Fruit fly (Drosophila melanogaster) whole organism, embryonic: ENCODE results near the gene CG34461.
A peak's percentile ranks its signal among the peaks of the same experiment; 100 is the strongest.

Experiments
- Aef1 ChIP-seq: fragments of 200-800 bp; sonication (Bioruptor generic); IDR thresholded peaks from 3 replicates; pipeline ENCODE4 v1.3.6; 2022; ENCODE audit warnings: missing biosample characterization, missing genetic modification characterization
- Bgb ChIP-seq: fragments of 200-800 bp; sonication (Bioruptor generic); IDR thresholded peaks from 2 replicates; pipeline ENCODE4 v1.3.6; 2022; ENCODE audit warnings: missing biosample characterization, missing genetic modification characterization; ENCODE audit not compliant: partially characterized antibody
- CG10431 ChIP-seq: fragments of 200-800 bp; sonication (Bioruptor generic); optimal IDR thresholded peaks from 3 replicates; lab custom pipeline; 2018; ENCODE audit warnings: missing biosample characterization, mild to moderate bottlenecking, missing genetic modification characterization
- CG11723 ChIP-seq: fragments of 200-800 bp; sonication (Bioruptor generic); optimal IDR thresholded peaks from 2 replicates; lab custom pipeline; 2017; ENCODE audit warnings: missing biosample characterization, mild to moderate bottlenecking, missing genetic modification characterization
- CG12104 ChIP-seq: fragments of 200-800 bp; sonication (Bioruptor generic); optimal IDR thresholded peaks from 3 replicates; lab custom pipeline; 2016; ENCODE audit warnings: missing biosample characterization, missing genetic modification characterization
- CG12391 ChIP-seq: fragments of 200-800 bp; sonication (Bioruptor generic); optimal IDR thresholded peaks from 3 replicates; lab custom pipeline; 2018; ENCODE audit warnings: missing biosample characterization, mild to moderate bottlenecking, missing genetic modification characterization, moderate library complexity
- CG12942 ChIP-seq: fragments of 200-800 bp; sonication (Bioruptor generic); optimal IDR thresholded peaks from 3 replicates; lab custom pipeline; 2016; ENCODE audit warnings: missing biosample characterization, missing genetic modification characterization
- CG15479 ChIP-seq: fragments of 200-800 bp; sonication (Bioruptor generic); optimal IDR thresholded peaks from 3 replicates; lab custom pipeline; 2019; ENCODE audit warnings: missing biosample characterization, mild to moderate bottlenecking, missing genetic modification characterization, moderate library complexity
- CG15601 ChIP-seq: fragments of 200-800 bp; sonication (Bioruptor generic); optimal IDR thresholded peaks from 3 replicates; lab custom pipeline; 2019; ENCODE audit warnings: missing biosample characterization, mild to moderate bottlenecking, missing genetic modification characterization, moderate library complexity
- CG17186 ChIP-seq: fragments of 200-800 bp; sonication (Bioruptor generic); optimal IDR thresholded peaks from 3 replicates; lab custom pipeline; 2017; ENCODE audit warnings: missing biosample characterization, missing genetic modification reagents, missing genetic modification characterization
- CG17361 ChIP-seq: fragments of 200-800 bp; sonication (Bioruptor generic); IDR thresholded peaks from 3 replicates; pipeline ENCODE4 v1.3.6; 2022; ENCODE audit warnings: missing biosample characterization, missing genetic modification characterization
- CG17829 ChIP-seq: fragments of 200-800 bp; optimal IDR thresholded peaks from 2 replicates; lab custom pipeline; 2019; ENCODE audit warnings: missing biosample characterization, mild to moderate bottlenecking, missing genetic modification characterization, moderate library complexity
- CG2889 ChIP-seq: fragments of 200-800 bp; sonication (Bioruptor generic); IDR thresholded peaks from 3 replicates; pipeline ENCODE4 v1.3.6; 2022; ENCODE audit warnings: missing biosample characterization, missing genetic modification characterization
- CG31441 ChIP-seq: fragments of 200-800 bp; sonication (Bioruptor generic); IDR thresholded peaks from 2 replicates; pipeline ENCODE4 v1.3.6; 2022; ENCODE audit warnings: missing biosample characterization, missing genetic modification characterization
- CG3163 ChIP-seq: fragments of 200-800 bp; sonication (Bioruptor generic); optimal IDR thresholded peaks from 3 replicates; lab custom pipeline; 2016; ENCODE audit warnings: missing biosample characterization, missing genetic modification characterization
- CG3281 ChIP-seq: fragments of 200-800 bp; sonication (Bioruptor generic); optimal IDR thresholded peaks from 3 replicates; lab custom pipeline; 2017; ENCODE audit warnings: missing biosample characterization, mild to moderate bottlenecking, missing genetic modification characterization
- CG4328 ChIP-seq: fragments of 200-800 bp; sonication (Bioruptor generic); optimal IDR thresholded peaks from 3 replicates; lab custom pipeline; 2017; ENCODE audit warnings: missing biosample characterization, missing genetic modification reagents, missing genetic modification characterization
- CG5953 ChIP-seq: fragments of 200-800 bp; sonication (Bioruptor generic); IDR thresholded peaks from 2 replicates; pipeline ENCODE4 v1.3.6; 2022; ENCODE audit warnings: missing biosample characterization, missing genetic modification characterization
- CG6791 ChIP-seq: fragments of 200-800 bp; sonication (Bioruptor generic); IDR thresholded peaks from 3 replicates; pipeline ENCODE4 v1.3.6; 2022; ENCODE audit warnings: missing biosample characterization, missing genetic modification characterization; ENCODE audit not compliant: partially characterized antibody
- CG7556 ChIP-seq: fragments of 200-800 bp; sonication (Bioruptor generic); optimal IDR thresholded peaks from 2 replicates; lab custom pipeline; 2017; ENCODE audit warnings: missing biosample characterization, mild to moderate bottlenecking, missing genetic modification characterization
- CG8359 ChIP-seq: fragments of 200-800 bp; sonication (Bioruptor generic); optimal IDR thresholded peaks from 2 replicates; lab custom pipeline; 2017; ENCODE audit warnings: missing biosample characterization, mild to moderate bottlenecking, missing genetic modification characterization, borderline replicate concordance
- CG9727 ChIP-seq: fragments of 200-800 bp; sonication (Bioruptor generic); optimal IDR thresholded peaks from 3 replicates; lab custom pipeline; 2017; ENCODE audit warnings: missing biosample characterization, mild to moderate bottlenecking, missing genetic modification characterization
- CoRest ChIP-seq: fragments of 200-800 bp; sonication (Bioruptor generic); optimal IDR thresholded peaks from 3 replicates; lab custom pipeline; 2018; ENCODE audit warnings: missing biosample characterization, mild to moderate bottlenecking, missing genetic modification characterization, moderate library complexity
- D19B ChIP-seq: fragments of 200-800 bp; sonication (Bioruptor generic); optimal IDR thresholded peaks from 2 replicates; lab custom pipeline; 2017; ENCODE audit warnings: missing biosample characterization, mild to moderate bottlenecking, missing genetic modification characterization
- Dfd ChIP-seq, 2 experiments: fragments of >200 bp; optimal IDR thresholded peaks; 2 replicates each; lab custom pipeline; 2017; ENCODE audit warnings: missing biosample characterization in 2 of 2, missing genetic modification characterization in 2 of 2
- Elba2 ChIP-seq: fragments of 200-800 bp; sonication (Bioruptor generic); optimal IDR thresholded peaks from 3 replicates; lab custom pipeline; 2016; ENCODE audit warnings: missing biosample characterization, missing genetic modification characterization
- Ets97D ChIP-seq: fragments of 200-800 bp; sonication (Bioruptor generic); optimal IDR thresholded peaks from 3 replicates; lab custom pipeline; 2016; ENCODE audit warnings: missing biosample characterization, missing genetic modification characterization
- H2.0 ChIP-seq: fragments of 200-800 bp; sonication (Bioruptor generic); IDR thresholded peaks from 2 replicates; pipeline ENCODE4 v1.3.6; 2022; ENCODE audit warnings: missing biosample characterization, missing genetic modification characterization
- Lpt ChIP-seq: fragments of >200 bp; optimal IDR thresholded peaks from 2 replicates; lab custom pipeline; 2018; ENCODE audit warnings: missing biosample characterization, missing genetic modification characterization
- Myb ChIP-seq: fragments of 200-800 bp; sonication (Bioruptor generic); optimal IDR thresholded peaks from 2 replicates; lab custom pipeline; 2016; ENCODE audit warnings: missing biosample characterization, missing genetic modification characterization
- NK7.1 ChIP-seq: fragments of 200-800 bp; sonication (Bioruptor generic); optimal IDR thresholded peaks from 3 replicates; lab custom pipeline; 2016; ENCODE audit warnings: missing biosample characterization, missing genetic modification characterization
- Poxn ChIP-seq: fragments of 200-800 bp; sonication (Bioruptor generic); IDR thresholded peaks from 2 replicates; pipeline ENCODE4 v1.3.6; 2022; ENCODE audit warnings: missing biosample characterization, missing genetic modification characterization
- Rx ChIP-seq: fragments of 200-800 bp; sonication (Bioruptor generic); IDR thresholded peaks from 2 replicates; pipeline ENCODE4 v1.3.6; 2022; ENCODE audit warnings: missing biosample characterization, missing genetic modification characterization
- ase ChIP-seq: fragments of 200-800 bp; sonication (Bioruptor generic); IDR thresholded peaks from 3 replicates; pipeline ENCODE4 v1.3.6; 2022; ENCODE audit warnings: missing biosample characterization, missing genetic modification characterization
- ato ChIP-seq: fragments of 200-800 bp; sonication (Bioruptor generic); IDR thresholded peaks from 2 replicates; pipeline ENCODE4 v1.3.6; 2022; ENCODE audit warnings: missing biosample characterization, missing genetic modification characterization; ENCODE audit not compliant: partially characterized antibody
- en ChIP-seq: fragments of 200-800 bp; sonication (Bioruptor generic); optimal IDR thresholded peaks from 2 replicates; lab custom pipeline; 2016; ENCODE audit warnings: missing biosample characterization, missing genetic modification characterization
- gce ChIP-seq: fragments of 200-800 bp; sonication (Bioruptor generic); IDR thresholded peaks from 3 replicates; pipeline ENCODE4 v1.3.6; 2022; ENCODE audit warnings: missing biosample characterization, missing genetic modification characterization
- hbn ChIP-seq: fragments of 200-800 bp; sonication (Bioruptor generic); IDR thresholded peaks from 2 replicates; pipeline ENCODE4 v1.3.6; 2022; ENCODE audit warnings: missing biosample characterization, missing genetic modification characterization; ENCODE audit not compliant: partially characterized antibody
- jigr1 ChIP-seq: fragments of 200-800 bp; sonication (Bioruptor generic); IDR thresholded peaks from 3 replicates; pipeline ENCODE4 v1.3.6; 2022; ENCODE audit warnings: missing biosample characterization, missing genetic modification characterization
- onecut ChIP-seq: fragments of 200-800 bp; sonication (Bioruptor generic); IDR thresholded peaks from 2 replicates; pipeline ENCODE4 v1.3.6; 2022; ENCODE audit warnings: missing biosample characterization, missing genetic modification characterization
- p53 ChIP-seq: fragments of 200-800 bp; sonication (Bioruptor generic); optimal IDR thresholded peaks from 2 replicates; lab custom pipeline; 2016; ENCODE audit warnings: missing biosample characterization, missing genetic modification characterization
- pho ChIP-seq: fragments of 200-800 bp; sonication (Bioruptor generic); optimal IDR thresholded peaks from 2 replicates; lab custom pipeline; 2016; ENCODE audit warnings: missing biosample characterization, missing genetic modification characterization
- phol ChIP-seq: fragments of 200-800 bp; sonication (Bioruptor generic); optimal IDR thresholded peaks from 3 replicates; lab custom pipeline; 2018; ENCODE audit warnings: missing biosample characterization, mild to moderate bottlenecking, missing genetic modification characterization, moderate library complexity
- ranshi ChIP-seq: fragments of 200-800 bp; sonication (Bioruptor generic); IDR thresholded peaks from 2 replicates; pipeline ENCODE4 v1.3.6; 2022; ENCODE audit warnings: missing biosample characterization, missing genetic modification characterization
- stwl ChIP-seq: fragments of 200-800 bp; sonication (Bioruptor generic); optimal IDR thresholded peaks from 3 replicates; lab custom pipeline; 2018; ENCODE audit warnings: missing biosample characterization, mild to moderate bottlenecking, missing genetic modification characterization, moderate library complexity
- tin ChIP-seq: fragments of 200-800 bp; sonication (Bioruptor generic); optimal IDR thresholded peaks from 3 replicates; lab custom pipeline; 2016; ENCODE audit warnings: missing biosample characterization, missing genetic modification characterization
- tup ChIP-seq: fragments of 200-800 bp; sonication (Bioruptor generic); optimal IDR thresholded peaks from 2 replicates; lab custom pipeline; 2016; ENCODE audit warnings: missing biosample characterization, mild to moderate bottlenecking, missing genetic modification characterization, moderate library complexity
- tx ChIP-seq: fragments of 200-800 bp; sonication (Bioruptor generic); optimal IDR thresholded peaks from 2 replicates; lab custom pipeline; 2016; ENCODE audit warnings: missing biosample characterization, missing genetic modification characterization
- vvl ChIP-seq: fragments of 200-800 bp; sonication (Bioruptor generic); IDR thresholded peaks from 2 replicates; pipeline ENCODE4 v1.3.6; 2022; ENCODE audit warnings: missing biosample characterization, missing genetic modification characterization

Gene CG34461

DNA sequence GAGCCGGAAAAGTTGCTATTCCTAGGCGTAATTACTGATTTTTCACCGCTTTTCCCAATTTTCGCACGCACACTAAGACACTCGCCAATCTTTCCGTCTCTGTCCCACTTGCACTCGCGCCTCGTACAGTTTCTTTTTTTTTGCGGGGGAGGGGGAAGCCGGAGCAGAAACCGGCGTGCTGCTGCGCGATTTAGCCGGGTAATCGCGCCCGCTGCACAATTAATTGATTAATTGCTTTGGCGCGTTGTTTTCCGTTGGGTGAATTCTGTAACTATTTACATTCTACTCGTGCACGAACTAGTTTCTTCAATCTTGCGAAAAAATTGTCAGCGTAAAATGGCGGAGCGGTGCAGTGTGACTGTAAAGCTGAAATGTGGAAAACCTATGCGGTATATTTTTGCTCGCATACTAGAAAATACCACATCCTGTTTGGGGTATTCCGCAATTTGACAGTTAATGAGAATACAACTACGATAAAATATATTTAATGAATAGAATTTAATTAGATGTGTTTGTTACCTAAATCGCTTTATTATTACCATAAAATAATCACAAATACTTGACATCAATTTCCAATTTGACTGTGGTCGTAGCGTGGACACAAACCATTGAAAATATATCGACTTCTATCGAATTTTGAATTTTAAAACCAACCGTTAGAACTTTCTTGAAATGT is 10.4 kb upstream of the CG34461 start, which contains the start of gene Cpsf6 (continued):
- TF ChIP-seq CG15479 (GFP tag; lab: Kevin White, UChicago): peak; percentile 13
- TF ChIP-seq CG12104 (GFP tag; lab: Kevin White, UChicago): peak; percentile 47
- TF ChIP-seq NK7.1 (GFP tag; lab: Kevin White, UChicago): no peak
- peak; percentile 42 for TF ChIP-seq CG4328 (GFP tag; lab: Kevin White, UChicago)
- TF ChIP-seq stwl (tag; lab: Kevin White, UChicago): peak; percentile 60
- TF ChIP-seq tin: peak; percentile 63
- peak; percentile 64; the same call in 2 of the 3 replicates for TF ChIP-seq CG17361
- TF ChIP-seq CG2889: 0 out of 3 replicates have a peak, but pooled peaks have one; percentile 47
- peak; percentile 16 for TF ChIP-seq Elba2 (GFP tag; lab: Kevin White, UChicago)
- TF ChIP-seq phol: peak; percentile 98
- peak; percentile 80 for TF ChIP-seq CG17829 (tag; lab: Kevin White, UChicago)
- peak; percentile 63; the same call in 2 of the 3 replicates for TF ChIP-seq ase (GFP tag; lab: Robert Waterston, UW)
- peak; percentile 57 for TF ChIP-seq CG12942 (GFP tag; lab: Kevin White, UChicago)
- TF ChIP-seq CG17186 (GFP tag; lab: Kevin White, UChicago): peak; percentile 54
- TF ChIP-seq ranshi (GFP tag; lab: Robert Waterston, UW): no peak; the same call in 1 of the 2 replicates
- no peak for TF ChIP-seq CG5953
- peak; percentile 49 for TF ChIP-seq Ets97D (GFP tag; lab: Kevin White, UChicago)
- no peak for TF ChIP-seq Aef1 (GFP tag; lab: Robert Waterston, UW)
- TF ChIP-seq H2.0: peak; percentile 79
- TF ChIP-seq Lpt (GFP tag; lab: Kevin White, UChicago): no peak
- TF ChIP-seq CG7556 (GFP tag; lab: Kevin White, UChicago): no peak
- TF ChIP-seq D19B (GFP tag; lab: Kevin White, UChicago): peak; percentile 49
- no peak for TF ChIP-seq CG3163 (GFP tag; lab: Kevin White, UChicago)
- 0 out of 3 replicates have a peak, but pooled peaks have one; percentile 19 for TF ChIP-seq gce (GFP tag; lab: Robert Waterston, UW)
- peak; percentile 31; the same call in 1 of the 2 replicates for TF ChIP-seq Bgb
- 0 out of 2 replicates have a peak, but pooled peaks have one; percentile 6 for TF ChIP-seq Rx (GFP tag; lab: Robert Waterston, UW)
- peak; percentile 61 for TF ChIP-seq CG31441 (GFP tag; lab: Robert Waterston, UW)
- TF ChIP-seq jigr1: no peak
- peak; percentile 69 for TF ChIP-seq CG15601 (tag; lab: Kevin White, UChicago)
- TF ChIP-seq CG3281 (GFP tag; lab: Kevin White, UChicago): peak; percentile 19
- TF ChIP-seq Dfd (GFP tag; optimal IDR thresholded peaks at IDR 0.05; lab: Kevin White, UChicago): no peak
- TF ChIP-seq en (GFP tag; lab: Kevin White, UChicago): no peak
- 0 out of 2 replicates have a peak, but pooled peaks have one; percentile 10 for TF ChIP-seq onecut (GFP tag; lab: Robert Waterston, UW)
- peak; percentile 13 for TF ChIP-seq tx (GFP tag; lab: Kevin White, UChicago)
- TF ChIP-seq hbn (GFP tag; lab: Robert Waterston, UW): no peak
- peak; percentile 46 for TF ChIP-seq pho (GFP tag; lab: Kevin White, UChicago)
- 0 out of 2 replicates have a peak, but pooled peaks have one; percentile 20 for TF ChIP-seq ato (GFP tag; lab: Robert Waterston, UW)
- TF ChIP-seq CG6791 (GFP tag; lab: Robert Waterston, UW): no peak
- TF ChIP-seq CG8359 (GFP tag; lab: Kevin White, UChicago): no peak
- peak; percentile 86 for TF ChIP-seq CoRest (tag; lab: Kevin White, UChicago)
- no peak for TF ChIP-seq Poxn (GFP tag; lab: Robert Waterston, UW)
- TF ChIP-seq CG9727: peak; percentile 48
- TF ChIP-seq Myb (GFP tag; lab: Kevin White, UChicago): peak; percentile 94
- peak; percentile 87 for TF ChIP-seq CG12391
- no peak for TF ChIP-seq p53 (GFP tag; lab: Kevin White, UChicago)
- no peak for TF ChIP-seq CG11723 (GFP tag; lab: Kevin White, UChicago)
- no peak for TF ChIP-seq CG10431 (GFP tag; lab: Kevin White, UChicago)
- no peak for TF ChIP-seq tup (GFP tag; lab: Kevin White, UChicago)
- peak; percentile 78 for TF ChIP-seq vvl (GFP tag; lab: Robert Waterston, UW)
